Fruit fly (Drosophila melanogaster): ENCODE data around the gene CG13068.
A peak's percentile ranks its signal among the peaks of the same experiment; 100 is the strongest.

The CG13068 gene

dm6 chr3L:16313985-16314384, 44.8 kb downstream of the CG13068 start, which contains the start of gene CG13062:
Gene CG13062 (plus strand): TSS chr3L:16314285.
- peak; percentile 12 for TF ChIP-seq svp (GFP tag)
- peak; percentile 8 for TF ChIP-seq achi (GFP tag; optimal IDR thresholded peaks at IDR 0.05)
- no peak for TF ChIP-seq Smox (GFP tag; optimal IDR thresholded peaks at IDR 0.05)
- TF ChIP-seq Blimp-1 (GFP tag; optimal IDR thresholded peaks at IDR 0.05): no peak

dm6 chr3L:16317724-16318123, 48.5 kb downstream of the CG13068 start, which contains the start of gene Nplp3:
Gene Nplp3 (plus strand): TSS chr3L:16318024.
- TF ChIP-seq CG7368 (GFP tag; optimal IDR thresholded peaks at IDR 0.05) (no peak), Lpt (GFP tag; optimal IDR thresholded peaks at IDR 0.05) (no peak), CG8119 (GFP tag; IDR thresholded peaks at IDR 0.05) (no peak), Ets21C (GFP tag; optimal IDR thresholded peaks at IDR 0.05) (no peak), CG11902 (GFP tag; optimal IDR thresholded peaks at IDR 0.05) (no peak), CG32006 (GFP tag; optimal IDR thresholded peaks at IDR 0.05) (no peak), CG3919 (GFP tag; optimal IDR thresholded peaks at IDR 0.05) (no peak), Blimp-1 (GFP tag; optimal IDR thresholded peaks at IDR 0.05) (no peak), Eip78C (GFP tag) (no peak), CG4318 (GFP tag; optimal IDR thresholded peaks at IDR 0.05) (no peak), salr (GFP tag; optimal IDR thresholded peaks at IDR 0.05) (no peak), Sox14 (GFP tag; optimal IDR thresholded peaks at IDR 0.05) (no peak), esn (GFP tag; optimal IDR thresholded peaks at IDR 0.05) (no peak), achi (GFP tag; optimal IDR thresholded peaks at IDR 0.05) (no peak)

dm6 chr3L:16319399-16319906, 50.3 kb downstream of the CG13068 start, which contains the start of the genes CG13041 and CG13060:
Gene CG13041 (minus strand): TSS chr3L:16319526.
Gene CG13060 (plus strand): TSS chr3L:16319856.
- TF ChIP-seq dac (GFP tag; optimal IDR thresholded peaks at IDR 0.05): no peak
- no peak for TF ChIP-seq fkh (GFP tag; optimal IDR thresholded peaks at IDR 0.05)
- no peak for TF ChIP-seq lz (GFP tag; optimal IDR thresholded peaks at IDR 0.05)
- no peak for TF ChIP-seq Smox (GFP tag; optimal IDR thresholded peaks at IDR 0.05)
- TF ChIP-seq svp (GFP tag): no peak
- TF ChIP-seq achi (GFP tag; optimal IDR thresholded peaks at IDR 0.05): no peak
- no peak for TF ChIP-seq Ets21C (GFP tag; optimal IDR thresholded peaks at IDR 0.05)
- TF ChIP-seq Hr39 (GFP tag; optimal IDR thresholded peaks at IDR 0.05): no peak
- TF ChIP-seq cyc (GFP tag; optimal IDR thresholded peaks at IDR 0.05): no peak
- no peak for TF ChIP-seq CG10631 (GFP tag; optimal IDR thresholded peaks at IDR 0.05)
- TF ChIP-seq OdsH (GFP tag; optimal IDR thresholded peaks at IDR 0.05): no peak
- no peak for TF ChIP-seq CG6276 (GFP tag; optimal IDR thresholded peaks at IDR 0.05)
- no peak for TF ChIP-seq CG1621 (tag; optimal IDR thresholded peaks at IDR 0.05)
- TF ChIP-seq Lpt (GFP tag; optimal IDR thresholded peaks at IDR 0.05): no peak

Data from whole organism, prepupa.